Worm (Caenorhabditis elegans): ENCODE measurements around the gene str-113.

Gene str-113

ce11 chrV:3673080-3673479 is 6.3 kb upstream of the str-113 start, which contains the start of gene pals-33:
Gene pals-33, plus strand, starts transcription at chrV:3673380.
- no peak for TF ChIP-seq egl-5 (tag; optimal IDR thresholded peaks at IDR 0.05)
- TF ChIP-seq aly-2 (tag; optimal IDR thresholded peaks at IDR 0.05), result no peak
- no peak for TF ChIP-seq lsy-12 (tag; optimal IDR thresholded peaks at IDR 0.05)
- no peak for TF ChIP-seq nfya-1 (tag; optimal IDR thresholded peaks at IDR 0.05; ENCODE audit: insufficient read depth)
- TF ChIP-seq fos-1 (tag; optimal IDR thresholded peaks at IDR 0.05), result no peak
- TF ChIP-seq fkh-10 (GFP tag; optimal IDR thresholded peaks at IDR 0.05), result no peak
- TF ChIP-seq zag-1 (tag; optimal IDR thresholded peaks at IDR 0.05), result no peak
- TF ChIP-seq R02D3.7 (tag; optimal IDR thresholded peaks at IDR 0.05), result no peak

- TF ChIP-seq pqm-1 (tag; optimal IDR thresholded peaks at IDR 0.05) (no peak), nhr-237 (tag; optimal IDR thresholded peaks at IDR 0.05) (no peak), ceh-28 (tag; optimal IDR thresholded peaks at IDR 0.05) (no peak), elt-3 (tag; optimal IDR thresholded peaks at IDR 0.05) (no peak), lsy-12 (tag; optimal IDR thresholded peaks at IDR 0.05) (no peak), sea-2 (GFP tag; optimal IDR thresholded peaks at IDR 0.05) (no peak), nhr-76 (tag; optimal IDR thresholded peaks at IDR 0.05) (no peak), mml-1 (tag; optimal IDR thresholded peaks at IDR 0.05) (no peak), egl-27 (tag; optimal IDR thresholded peaks at IDR 0.05) (no peak)
Observed at ce11 chrV:3670499-3670898, 3.7 kb upstream of the str-113 start, which contains the start of gene Y39H10B.3. Gene Y39H10B.3, plus strand, starts transcription at chrV:3670799.

ce11 chrV:3668464-3668863 is 1.7 kb upstream of the str-113 start, which contains the start of gene Y39H10B.2:
Gene Y39H10B.2, plus strand, starts transcription at chrV:3668764.
- TF ChIP-seq ztf-11 (tag; optimal IDR thresholded peaks at IDR 0.05) (no peak), mdl-1 (tag; optimal IDR thresholded peaks at IDR 0.05) (no peak), nhr-11 (tag; optimal IDR thresholded peaks at IDR 0.05) (no peak), sea-2 (GFP tag; optimal IDR thresholded peaks at IDR 0.05) (no peak), nfya-1 (tag; optimal IDR thresholded peaks at IDR 0.05; ENCODE audit: insufficient read depth) (no peak), elt-1 (tag; optimal IDR thresholded peaks at IDR 0.05) (no peak), nhr-43 (tag; optimal IDR thresholded peaks at IDR 0.05; ENCODE audit: poor library complexity, severe bottlenecking) (no peak), mml-1 (tag; optimal IDR thresholded peaks at IDR 0.05) (no peak), ceh-82 (tag; optimal IDR thresholded peaks at IDR 0.05) (no peak), jun-1 (tag; optimal IDR thresholded peaks at IDR 0.05) (no peak), elt-3 (tag; optimal IDR thresholded peaks at IDR 0.05) (no peak), egl-27 (tag; optimal IDR thresholded peaks at IDR 0.05) (no peak), nhr-76 (tag; optimal IDR thresholded peaks at IDR 0.05) (no peak)

- TF ChIP-seq nfya-1 (tag; optimal IDR thresholded peaks at IDR 0.05; ENCODE audit: insufficient read depth) (no peak), ceh-16 (tag; optimal IDR thresholded peaks at IDR 0.05) (no peak), zag-1 (tag; optimal IDR thresholded peaks at IDR 0.05) (no peak), ZK546.5 (tag; optimal IDR thresholded peaks at IDR 0.05) (no peak), jun-1 (tag; optimal IDR thresholded peaks at IDR 0.05) (no peak), nhr-67 (tag; optimal IDR thresholded peaks at IDR 0.05) (no peak), elt-2 (tag; optimal IDR thresholded peaks at IDR 0.05) (no peak), nhr-11 (tag; optimal IDR thresholded peaks at IDR 0.05) (no peak), egl-5 (tag; optimal IDR thresholded peaks at IDR 0.05) (no peak), elt-1 (tag; optimal IDR thresholded peaks at IDR 0.05) (no peak), fos-1 (tag; optimal IDR thresholded peaks at IDR 0.05) (no peak), pqm-1 (tag; optimal IDR thresholded peaks at IDR 0.05) (no peak), nhr-43 (tag; optimal IDR thresholded peaks at IDR 0.05; ENCODE audit: poor library complexity, severe bottlenecking) (no peak), unc-62 (GFP tag; optimal IDR thresholded peaks at IDR 0.05) (no peak)
Observed at ce11 chrV:3659472-3659871, 7.3 kb downstream of the str-113 start, which contains the start of gene acr-23. Gene acr-23, minus strand, starts transcription at chrV:3659572.

- TF ChIP-seq nhr-28 (tag; optimal IDR thresholded peaks at IDR 0.05) (no peak), lin-39 (tag; optimal IDR thresholded peaks at IDR 0.05) (no peak), elt-3 (tag; optimal IDR thresholded peaks at IDR 0.05) (no peak), ceh-82 (tag; optimal IDR thresholded peaks at IDR 0.05) (no peak), lsy-12 (tag; optimal IDR thresholded peaks at IDR 0.05) (no peak), nhr-11 (tag; optimal IDR thresholded peaks at IDR 0.05) (no peak), jun-1 (tag; optimal IDR thresholded peaks at IDR 0.05) (no peak), unc-39 (tag; optimal IDR thresholded peaks at IDR 0.05) (no peak), nhr-25 (tag; optimal IDR thresholded peaks at IDR 0.05) (no peak), ceh-9 (tag; optimal IDR thresholded peaks at IDR 0.05) (no peak), nhr-237 (tag; optimal IDR thresholded peaks at IDR 0.05) (no peak), zag-1 (tag; optimal IDR thresholded peaks at IDR 0.05) (no peak), nhr-23 (tag; optimal IDR thresholded peaks at IDR 0.05) (no peak), ceh-28 (tag; optimal IDR thresholded peaks at IDR 0.05) (no peak), egl-27 (tag; optimal IDR thresholded peaks at IDR 0.05) (no peak), nhr-43 (tag; optimal IDR thresholded peaks at IDR 0.05; ENCODE audit: poor library complexity, severe bottlenecking) (no peak), unc-62 (GFP tag; optimal IDR thresholded peaks at IDR 0.05) (no peak), mml-1 (tag; optimal IDR thresholded peaks at IDR 0.05) (no peak)
Observed at ce11 chrV:3649473-3649872, 17.3 kb downstream of the str-113 start, which contains the start of gene str-114. Gene str-114, plus strand, starts transcription at chrV:3649773.
